Fruit fly (Drosophila melanogaster) whole organism, embryonic: ENCODE results near the gene Parg.

Experiments
- Abd-B ChIP-seq: fragments of 200-800 bp; sonication (Bioruptor generic); optimal IDR thresholded peaks from 2 replicates; lab custom pipeline; 2018; ENCODE audit warnings: missing biosample characterization, mild to moderate bottlenecking, missing genetic modification characterization, moderate library complexity
- Awh ChIP-seq: fragments of 200-800 bp; sonication (Bioruptor generic); IDR thresholded peaks from 2 replicates; pipeline ENCODE4, ENCODE4 v1.3.6; 2022; ENCODE audit warnings: missing biosample characterization, missing genetic modification characterization
- B-H2 ChIP-seq: fragments of 200-800 bp; sonication (Bioruptor generic); optimal IDR thresholded peaks from 2 replicates; lab custom pipeline; 2018; ENCODE audit warnings: missing biosample characterization, mild to moderate bottlenecking, missing genetic modification characterization
- CG10147 ChIP-seq: fragments of 200-800 bp; sonication (Bioruptor generic); optimal IDR thresholded peaks from 2 replicates; lab custom pipeline; 2019; ENCODE audit warnings: missing biosample characterization, mild to moderate bottlenecking, missing genetic modification characterization, moderate library complexity
- CG10267 ChIP-seq: fragments of 200-800 bp; sonication (Bioruptor generic); optimal IDR thresholded peaks from 2 replicates; lab custom pipeline; 2018; ENCODE audit warnings: missing biosample characterization, mild to moderate bottlenecking, missing genetic modification characterization, moderate library complexity
- CG10462 ChIP-seq: fragments of 200-800 bp; sonication (Bioruptor generic); optimal IDR thresholded peaks from 2 replicates; lab custom pipeline; 2016; ENCODE audit warnings: missing biosample characterization, missing genetic modification characterization
- CG11093 ChIP-seq: fragments of 200-800 bp; sonication (Bioruptor generic); IDR thresholded peaks from 3 replicates; pipeline ENCODE4 v1.3.6; 2022; ENCODE audit warnings: missing biosample characterization, missing genetic modification characterization
- CG11723 ChIP-seq: fragments of 200-800 bp; sonication (Bioruptor generic); optimal IDR thresholded peaks from 2 replicates; lab custom pipeline; 2017; ENCODE audit warnings: missing biosample characterization, mild to moderate bottlenecking, missing genetic modification characterization
- CG13287 ChIP-seq: fragments of 200-800 bp; sonication (Bioruptor generic); IDR thresholded peaks from 2 replicates; pipeline ENCODE4 v1.3.6; 2022; ENCODE audit warnings: missing biosample characterization, missing genetic modification characterization; ENCODE audit not compliant: partially characterized antibody
- CG1602 ChIP-seq: fragments of 200-800 bp; sonication (Bioruptor generic); optimal IDR thresholded peaks from 3 replicates; lab custom pipeline; 2016; ENCODE audit warnings: missing biosample characterization, missing genetic modification characterization
- CG17186 ChIP-seq: fragments of 200-800 bp; sonication (Bioruptor generic); optimal IDR thresholded peaks from 3 replicates; lab custom pipeline; 2017; ENCODE audit warnings: missing biosample characterization, missing genetic modification reagents, missing genetic modification characterization
- CG17385 ChIP-seq: fragments of 200-800 bp; sonication (Bioruptor generic); optimal IDR thresholded peaks from 3 replicates; lab custom pipeline; 2018; ENCODE audit warnings: missing biosample characterization, mild to moderate bottlenecking, missing genetic modification characterization
- CG1792 ChIP-seq: fragments of 200-800 bp; sonication (Bioruptor generic); optimal IDR thresholded peaks from 2 replicates; lab custom pipeline; 2016; ENCODE audit warnings: missing biosample characterization, missing genetic modification characterization
- CG2116 ChIP-seq: fragments of 200-800 bp; sonication (Bioruptor generic); optimal IDR thresholded peaks from 3 replicates; lab custom pipeline; 2018; ENCODE audit warnings: missing biosample characterization, mild to moderate bottlenecking, missing genetic modification characterization
- CG3281 ChIP-seq: fragments of 200-800 bp; sonication (Bioruptor generic); optimal IDR thresholded peaks from 3 replicates; lab custom pipeline; 2017; ENCODE audit warnings: missing biosample characterization, mild to moderate bottlenecking, missing genetic modification characterization
- CG4404 ChIP-seq: fragments of 200-800 bp; sonication (Bioruptor generic); IDR thresholded peaks from 2 replicates; pipeline ENCODE4 v1.3.6; 2022; ENCODE audit warnings: missing biosample characterization, missing genetic modification characterization
- CG7963 ChIP-seq: fragments of 200-800 bp; sonication (Bioruptor generic); IDR thresholded peaks from 3 replicates; pipeline ENCODE4 v1.3.6; 2022; ENCODE audit warnings: missing biosample characterization, missing genetic modification characterization; ENCODE audit not compliant: partially characterized antibody
- CG8089 ChIP-seq: fragments of 200-800 bp; sonication (Bioruptor generic); optimal IDR thresholded peaks from 3 replicates; lab custom pipeline; 2016; ENCODE audit warnings: missing biosample characterization, missing genetic modification characterization
- CG8944 ChIP-seq: fragments of 200-800 bp; sonication (Bioruptor generic); optimal IDR thresholded peaks from 3 replicates; lab custom pipeline; 2016; ENCODE audit warnings: missing biosample characterization, missing genetic modification characterization
- CkIIα-i1 ChIP-seq: fragments of 200-800 bp; sonication (Bioruptor generic); IDR thresholded peaks from 2 replicates; pipeline ENCODE4 v1.3.6; 2022; ENCODE audit warnings: missing biosample characterization, missing genetic modification characterization
- D19A ChIP-seq: fragments of 200-800 bp; optimal IDR thresholded peaks from 3 replicates; lab custom pipeline; 2019; ENCODE audit warnings: missing biosample characterization, mild to moderate bottlenecking, missing genetic modification characterization, moderate library complexity
- Dad ChIP-seq: fragments of 200-800 bp; sonication (Bioruptor generic); optimal IDR thresholded peaks from 3 replicates; lab custom pipeline; 2016; ENCODE audit warnings: missing biosample characterization, missing genetic modification characterization
- HHEX ChIP-seq: fragments of 200-800 bp; sonication (Bioruptor generic); optimal IDR thresholded peaks from 3 replicates; lab custom pipeline; 2017; ENCODE audit warnings: missing biosample characterization, mild to moderate bottlenecking, missing genetic modification characterization, missing genetic modification reagents
- Jarid2 ChIP-seq: fragments of 200-800 bp; sonication (Bioruptor generic); optimal IDR thresholded peaks from 3 replicates; lab custom pipeline; 2017; ENCODE audit warnings: mild to moderate bottlenecking, missing biosample characterization, missing genetic modification reagents, missing genetic modification characterization
- Myb ChIP-seq: fragments of 200-800 bp; sonication (Bioruptor generic); optimal IDR thresholded peaks from 2 replicates; lab custom pipeline; 2016; ENCODE audit warnings: missing biosample characterization, missing genetic modification characterization
- Nf-YA ChIP-seq: fragments of 200-800 bp; sonication (Bioruptor generic); IDR thresholded peaks from 2 replicates; pipeline ENCODE4 v1.3.6; 2022; ENCODE audit warnings: missing biosample characterization, missing genetic modification characterization
- Poxn ChIP-seq: fragments of 200-800 bp; sonication (Bioruptor generic); IDR thresholded peaks from 2 replicates; pipeline ENCODE4 v1.3.6; 2022; ENCODE audit warnings: missing biosample characterization, missing genetic modification characterization
- Sry-β ChIP-seq: fragments of 200-800 bp; sonication (Bioruptor generic); optimal IDR thresholded peaks from 2 replicates; lab custom pipeline; 2018; ENCODE audit warnings: missing biosample characterization, mild to moderate bottlenecking, missing genetic modification characterization, moderate library complexity
- Sry-δ ChIP-seq: fragments of 200-800 bp; sonication (Bioruptor generic); optimal IDR thresholded peaks from 2 replicates; lab custom pipeline; 2016; ENCODE audit warnings: missing biosample characterization, missing genetic modification characterization
- Ssrp ChIP-seq: fragments of 200-800 bp; sonication (Bioruptor generic); optimal IDR thresholded peaks from 2 replicates; lab custom pipeline; 2018; ENCODE audit warnings: missing biosample characterization, mild to moderate bottlenecking, missing genetic modification characterization, moderate library complexity
- Tbp ChIP-seq: fragments of >200 bp; optimal IDR thresholded peaks from 2 replicates; lab custom pipeline; 2018; ENCODE audit warnings: missing biosample characterization, missing genetic modification characterization
- dpn ChIP-seq, 2 experiments: fragments of 200-800 bp; sonication (Bioruptor generic); optimal IDR thresholded peaks; 3 replicates each; lab custom pipeline; 2016; ENCODE audit warnings: missing biosample characterization in 2 of 2, missing genetic modification characterization in 2 of 2
- ems ChIP-seq: fragments of 200-800 bp; sonication (Bioruptor generic); optimal IDR thresholded peaks from 3 replicates; lab custom pipeline; 2016; ENCODE audit warnings: missing biosample characterization, missing genetic modification characterization
- ewg ChIP-seq: fragments of 200-800 bp; sonication (Bioruptor generic); optimal IDR thresholded peaks from 3 replicates; lab custom pipeline; 2017; ENCODE audit warnings: mild to moderate bottlenecking, missing biosample characterization, missing genetic modification reagents, missing genetic modification characterization
- eyg ChIP-seq: fragments of 200-800 bp; sonication (Bioruptor generic); optimal IDR thresholded peaks from 3 replicates; lab custom pipeline; 2016; ENCODE audit warnings: missing biosample characterization, missing genetic modification characterization
- fd96Cb ChIP-seq: fragments of 200-800 bp; sonication (Bioruptor generic); optimal IDR thresholded peaks from 2 replicates; lab custom pipeline; 2018; ENCODE audit warnings: missing biosample characterization, mild to moderate bottlenecking, missing genetic modification characterization, moderate library complexity
- mam ChIP-seq: fragments of 200-800 bp; sonication (Bioruptor generic); optimal IDR thresholded peaks from 3 replicates; lab custom pipeline; 2016; ENCODE audit warnings: missing biosample characterization, missing genetic modification characterization
- mld ChIP-seq: fragments of 200-800 bp; sonication (Bioruptor generic); IDR thresholded peaks from 3 replicates; pipeline ENCODE4 v1.3.6; 2022; ENCODE audit warnings: missing biosample characterization, missing genetic modification characterization; ENCODE audit not compliant: partially characterized antibody
- onecut ChIP-seq: fragments of 200-800 bp; sonication (Bioruptor generic); IDR thresholded peaks from 2 replicates; pipeline ENCODE4 v1.3.6; 2022; ENCODE audit warnings: missing biosample characterization, missing genetic modification characterization
- p53 ChIP-seq: fragments of 200-800 bp; sonication (Bioruptor generic); optimal IDR thresholded peaks from 2 replicates; lab custom pipeline; 2016; ENCODE audit warnings: missing biosample characterization, missing genetic modification characterization
- prd ChIP-seq, 3 experiments: fragments of >200 bp in 2 of 3; fragments of 200-800 bp in 1 of 3; sonication (Bioruptor generic) in 1 of 3; optimal IDR thresholded peaks in 2 of 3; IDR thresholded peaks in 1 of 3; 2 replicates in 2 of 3; 3 replicates in 1 of 3; pipeline versions ENCODE4 v1.3.6 to Lab custom; 2017 to 2022; ENCODE audit warnings: missing biosample characterization in 1 of 3, missing genetic modification characterization in 1 of 3
- psq ChIP-seq: fragments of 200-800 bp; sonication (Bioruptor generic); optimal IDR thresholded peaks from 2 replicates; lab custom pipeline; 2017; ENCODE audit warnings: missing biosample characterization, missing genetic modification characterization
- row ChIP-seq: fragments of 200-800 bp; sonication (Bioruptor generic); IDR thresholded peaks from 3 replicates; pipeline ENCODE4 v1.3.6; 2022; ENCODE audit warnings: missing biosample characterization, missing genetic modification characterization
- scrt ChIP-seq: fragments of 200-800 bp; sonication (Bioruptor generic); optimal IDR thresholded peaks from 2 replicates; lab custom pipeline; 2018; ENCODE audit warnings: missing biosample characterization, mild to moderate bottlenecking, missing genetic modification characterization, moderate library complexity
- sens-2 ChIP-seq: fragments of 200-800 bp; sonication (Bioruptor generic); IDR thresholded peaks from 2 replicates; pipeline ENCODE4 v1.3.6; 2022; ENCODE audit warnings: missing biosample characterization, missing genetic modification characterization
- sim ChIP-seq: fragments of 200-800 bp; sonication (Bioruptor generic); IDR thresholded peaks from 2 replicates; pipeline ENCODE4 v1.3.6; 2022; ENCODE audit warnings: missing biosample characterization, missing genetic modification characterization
- sisA ChIP-seq: fragments of 200-800 bp; sonication (Bioruptor generic); IDR thresholded peaks from 2 replicates; pipeline ENCODE4 v1.3.6; 2022; ENCODE audit warnings: missing biosample characterization, missing genetic modification characterization
- sr ChIP-seq: fragments of 200-800 bp; sonication (Bioruptor generic); IDR thresholded peaks from 3 replicates; pipeline ENCODE4 v1.3.6; 2022; ENCODE audit warnings: missing biosample characterization, missing genetic modification characterization
- stwl ChIP-seq: fragments of 200-800 bp; sonication (Bioruptor generic); optimal IDR thresholded peaks from 3 replicates; lab custom pipeline; 2018; ENCODE audit warnings: missing biosample characterization, mild to moderate bottlenecking, missing genetic modification characterization, moderate library complexity
- toy ChIP-seq: fragments of 200-800 bp; sonication (Bioruptor generic); IDR thresholded peaks from 2 replicates; pipeline ENCODE4 v1.3.6; 2022; ENCODE audit warnings: missing biosample characterization, missing genetic modification characterization
- unpg ChIP-seq: fragments of 200-800 bp; sonication (Bioruptor generic); optimal IDR thresholded peaks from 3 replicates; lab custom pipeline; 2018; ENCODE audit warnings: missing biosample characterization, mild to moderate bottlenecking, missing genetic modification characterization, moderate library complexity
- wek ChIP-seq: fragments of 200-800 bp; sonication (Bioruptor generic); optimal IDR thresholded peaks from 3 replicates; lab custom pipeline; 2018; ENCODE audit warnings: missing biosample characterization, mild to moderate bottlenecking, missing genetic modification characterization, moderate library complexity

Gene Parg

dm6 chrX:3714020-3714419, 42.7 kb upstream of the Parg start (continued):
- no peak for TF ChIP-seq stwl (tag; lab: Kevin White, UChicago)
- no peak for TF ChIP-seq eyg (GFP tag; lab: Kevin White, UChicago)
- TF ChIP-seq CG10267 (tag; lab: Kevin White, UChicago), result no peak
- peak; percentile 21 for TF ChIP-seq Ssrp (tag; lab: Kevin White, UChicago)
- no peak for TF ChIP-seq toy (GFP tag; lab: Robert Waterston, UW)
- TF ChIP-seq CG8089 (GFP tag; lab: Kevin White, UChicago), result no peak
- no peak for TF ChIP-seq wek (GFP tag; lab: Kevin White, UChicago)
- TF ChIP-seq prd (optimal IDR thresholded peaks at IDR 0.05; lab: Kevin White, UChicago), result no peak
- no peak for TF ChIP-seq prd (GFP tag; IDR thresholded peaks at IDR 0.05; lab: Robert Waterston, UW)
- no peak for TF ChIP-seq CG17186 (GFP tag; lab: Kevin White, UChicago)
- no peak for TF ChIP-seq CG10147 (GFP tag; lab: Kevin White, UChicago)
- TF ChIP-seq Myb, result no peak
- no peak for TF ChIP-seq CG4404
- no peak for TF ChIP-seq CG13287
- no peak for TF ChIP-seq p53 (GFP tag; lab: Kevin White, UChicago)
- peak; percentile 37 to 62 for TF ChIP-seq dpn (GFP tag; optimal IDR thresholded peaks at IDR 0.05; lab: Kevin White, UChicago)
- TF ChIP-seq CG17385 (GFP tag; lab: Kevin White, UChicago), result peak; percentile 41
- no peak for TF ChIP-seq Tbp (GFP tag; lab: Kevin White, UChicago)
- no peak for TF ChIP-seq onecut (GFP tag; lab: Robert Waterston, UW)
- TF ChIP-seq CG1792 (GFP tag; lab: Kevin White, UChicago), result no peak
- TF ChIP-seq D19A (tag; lab: Kevin White, UChicago), result peak; percentile 13
- peak; percentile 67 for TF ChIP-seq Abd-B (GFP tag; lab: Kevin White, UChicago)
- TF ChIP-seq psq (GFP tag; lab: Kevin White, UChicago), result no peak
- TF ChIP-seq sens-2 (GFP tag; lab: Robert Waterston, UW), result no peak
- no peak for TF ChIP-seq CG2116
- no peak for TF ChIP-seq B-H2 (GFP tag; lab: Kevin White, UChicago)
- TF ChIP-seq Awh (GFP tag; lab: Robert Waterston, UW), result no peak
- TF ChIP-seq CkIIα-i1 (GFP tag; lab: Robert Waterston, UW), result no peak
- no peak for TF ChIP-seq HHEX
- TF ChIP-seq Sry-β (GFP tag; lab: Kevin White, UChicago), result no peak
- TF ChIP-seq Jarid2 (GFP tag; lab: Kevin White, UChicago), result no peak
- no peak for TF ChIP-seq CG7963 (GFP tag; lab: Robert Waterston, UW)
- no peak for TF ChIP-seq sisA (GFP tag; lab: Robert Waterston, UW)
- no peak for TF ChIP-seq ems (GFP tag; lab: Kevin White, UChicago)
- TF ChIP-seq row (GFP tag; lab: Robert Waterston, UW), result peak; percentile 75
- no peak for TF ChIP-seq Dad
- no peak for TF ChIP-seq sim (GFP tag; lab: Robert Waterston, UW)
- no peak for TF ChIP-seq CG11093
- no peak for TF ChIP-seq CG1602 (GFP tag; lab: Kevin White, UChicago)
- TF ChIP-seq unpg (GFP tag; lab: Kevin White, UChicago), result peak; percentile 58
- peak; percentile 27 for TF ChIP-seq CG11723 (GFP tag; lab: Kevin White, UChicago)
- no peak for TF ChIP-seq mld (GFP tag; lab: Robert Waterston, UW)
- TF ChIP-seq CG10462 (GFP tag; lab: Kevin White, UChicago), result no peak
- TF ChIP-seq sr (GFP tag; lab: Robert Waterston, UW), result no peak
- TF ChIP-seq ewg (GFP tag; lab: Kevin White, UChicago), result peak; percentile 2
- TF ChIP-seq CG3281 (GFP tag; lab: Kevin White, UChicago), result peak; percentile 42
- no peak for TF ChIP-seq Sry-δ (GFP tag; lab: Kevin White, UChicago)
- no peak for TF ChIP-seq Nf-YA (GFP tag; lab: Robert Waterston, UW)
- TF ChIP-seq fd96Cb (tag; lab: Kevin White, UChicago), result peak; percentile 28
- TF ChIP-seq mam (GFP tag; lab: Kevin White, UChicago), result peak; percentile 18
- no peak for TF ChIP-seq Poxn (GFP tag; lab: Robert Waterston, UW)
- TF ChIP-seq CG8944 (GFP tag; lab: Kevin White, UChicago), result peak; percentile 18
- no peak for TF ChIP-seq scrt (GFP tag; lab: Kevin White, UChicago)
